Worm (Caenorhabditis elegans): ENCODE measurements around the gene C12D12.1.

C12D12.1 gene

DNA sequence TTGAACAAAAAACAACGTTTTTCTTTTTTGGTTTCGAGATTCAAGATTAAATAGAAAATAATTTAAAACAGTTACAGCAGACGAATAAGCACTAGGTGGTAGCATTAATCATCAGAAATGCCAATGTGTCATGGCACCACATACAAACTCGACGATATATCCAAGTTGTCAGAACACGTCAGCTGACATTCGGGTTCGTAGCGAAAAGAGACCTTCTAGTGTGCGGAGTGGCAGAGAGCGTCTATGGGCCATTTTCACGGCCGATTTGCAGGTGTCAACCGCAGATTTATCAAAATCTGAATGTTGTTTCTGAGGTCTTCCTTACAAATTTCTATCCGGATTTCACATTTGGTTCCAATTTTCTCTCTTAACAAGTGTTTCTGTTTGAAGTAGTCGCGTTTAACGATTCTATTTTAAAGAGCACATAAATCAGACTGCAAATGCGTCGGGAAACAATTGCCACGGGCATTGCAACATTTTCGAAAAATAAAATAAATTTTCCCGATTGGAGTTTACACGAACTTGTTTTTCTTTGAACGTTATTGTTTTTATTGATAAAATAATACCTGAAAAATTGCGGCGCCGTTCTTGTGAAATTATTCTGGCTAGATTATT is 10.9 kb upstream of the C12D12.1 start:
- TF ChIP-seq lin-39 (tag; optimal IDR thresholded peaks at IDR 0.05): peak; percentile 12
- peak; percentile 24 for TF ChIP-seq egl-5 (tag; optimal IDR thresholded peaks at IDR 0.05)
- no peak for TF ChIP-seq nhr-77 (tag; optimal IDR thresholded peaks at IDR 0.05)
- TF ChIP-seq elt-3 (tag; optimal IDR thresholded peaks at IDR 0.05): no peak

DNA sequence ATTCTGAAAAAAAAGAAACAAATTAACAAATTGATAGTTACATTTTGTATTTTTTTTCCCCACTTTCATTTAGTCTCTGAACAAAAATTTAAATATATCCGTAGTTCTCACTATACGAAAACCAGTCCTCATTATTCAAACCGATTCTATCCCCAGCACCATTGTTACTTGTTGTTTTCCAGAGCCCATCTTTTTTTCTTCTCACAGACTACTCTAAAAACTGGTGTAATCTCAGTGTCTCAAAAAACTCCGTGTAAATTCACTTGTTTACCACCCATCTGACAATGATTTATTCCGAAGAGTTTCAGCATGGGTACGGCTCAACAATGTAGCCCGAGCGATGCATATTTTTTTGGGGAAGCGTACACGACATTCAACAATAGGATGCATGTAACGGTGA is 10.1 kb upstream of the C12D12.1 start, which contains the start of gene C12D12.3:
Gene C12D12.3 (plus strand): TSS at position 301 of the 400 bp plus-strand sequence.
- no peak for TF ChIP-seq fkh-2 (tag; optimal IDR thresholded peaks at IDR 0.05)
- TF ChIP-seq pha-4 (tag; optimal IDR thresholded peaks at IDR 0.05): no peak
- TF ChIP-seq daf-12 (tag; optimal IDR thresholded peaks at IDR 0.05): no peak
- TF ChIP-seq nhr-67 (tag; optimal IDR thresholded peaks at IDR 0.05): no peak
- TF ChIP-seq nhr-237 (tag; optimal IDR thresholded peaks at IDR 0.05): no peak
- no peak for TF ChIP-seq nhr-77 (tag; optimal IDR thresholded peaks at IDR 0.05)
- no peak for TF ChIP-seq lin-39 (tag; optimal IDR thresholded peaks at IDR 0.05)
- no peak for TF ChIP-seq elt-1 (tag; optimal IDR thresholded peaks at IDR 0.05)
- TF ChIP-seq mml-1 (tag; optimal IDR thresholded peaks at IDR 0.05): no peak
- TF ChIP-seq jun-1 (tag; optimal IDR thresholded peaks at IDR 0.05): no peak
- no peak for TF ChIP-seq fkh-10 (GFP tag; optimal IDR thresholded peaks at IDR 0.05)

DNA sequence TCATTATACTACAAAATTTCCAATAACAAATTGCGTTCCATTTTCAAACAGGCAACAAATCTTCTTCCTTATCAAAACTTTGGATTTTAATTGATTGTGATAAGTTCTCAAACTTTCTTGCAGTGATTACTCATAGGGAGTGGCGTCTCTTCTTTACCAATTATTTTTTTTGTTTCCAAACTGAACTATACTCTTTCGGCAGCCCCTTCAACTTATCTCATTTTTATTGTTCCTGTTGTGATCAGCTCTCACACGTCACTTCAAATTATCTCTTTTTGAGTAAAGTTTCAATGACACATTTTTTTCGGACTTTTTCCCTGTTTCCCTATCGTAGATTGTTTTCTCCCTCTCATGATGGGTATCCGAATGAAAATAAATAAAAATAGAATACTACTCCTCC is 6.6 kb upstream of the C12D12.1 start:
- TF ChIP-seq sea-2 (GFP tag; optimal IDR thresholded peaks at IDR 0.05): no peak
- no peak for TF ChIP-seq skn-1 (tag; optimal IDR thresholded peaks at IDR 0.05)
- no peak for TF ChIP-seq nhr-28 (tag; optimal IDR thresholded peaks at IDR 0.05)
- TF ChIP-seq mdl-1 (tag; optimal IDR thresholded peaks at IDR 0.05): no peak
- TF ChIP-seq snpc-4 (tag; optimal IDR thresholded peaks at IDR 0.05): no peak
- TF ChIP-seq elt-2 (tag; optimal IDR thresholded peaks at IDR 0.05): no peak
- no peak for TF ChIP-seq ama-1 (optimal IDR thresholded peaks at IDR 0.05)
- no peak for TF ChIP-seq ceh-28 (tag; optimal IDR thresholded peaks at IDR 0.05)
- no peak for TF ChIP-seq ztf-11 (tag; optimal IDR thresholded peaks at IDR 0.05)
- TF ChIP-seq jun-1 (tag; optimal IDR thresholded peaks at IDR 0.05): no peak
- no peak for TF ChIP-seq ZK546.5 (tag; optimal IDR thresholded peaks at IDR 0.05)
- no peak for TF ChIP-seq fos-1 (tag; optimal IDR thresholded peaks at IDR 0.05)

DNA sequence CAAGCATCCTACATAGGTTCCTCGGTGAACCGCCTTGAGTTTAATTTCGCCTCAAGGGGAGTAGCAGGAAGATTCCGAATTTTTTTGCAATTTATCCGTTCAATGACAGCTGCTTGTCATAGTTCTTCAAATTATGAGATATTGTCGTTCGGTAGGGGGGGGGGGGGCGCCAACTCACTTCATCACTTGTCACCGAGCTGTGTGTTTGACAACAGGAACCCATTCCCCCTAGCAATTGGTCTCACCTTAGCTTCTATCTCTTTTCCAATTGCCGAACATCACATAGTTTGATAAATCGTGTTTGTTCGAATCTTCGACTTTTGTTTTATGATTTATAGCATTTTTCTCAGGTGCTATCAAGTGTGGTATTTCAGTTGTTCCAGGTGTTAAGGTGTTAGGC is 4.4 kb upstream of the C12D12.1 start:
- no peak for TF ChIP-seq nfya-1 (tag; optimal IDR thresholded peaks at IDR 0.05; ENCODE audit: insufficient read depth)
- TF ChIP-seq nhr-43 (tag; optimal IDR thresholded peaks at IDR 0.05; ENCODE audit: poor library complexity, severe bottlenecking): no peak
- TF ChIP-seq elt-3 (tag; optimal IDR thresholded peaks at IDR 0.05): no peak
- peak; percentile 1 for TF ChIP-seq unc-62 (GFP tag; optimal IDR thresholded peaks at IDR 0.05)
- TF ChIP-seq nhr-76 (tag; optimal IDR thresholded peaks at IDR 0.05): no peak
- TF ChIP-seq egl-5 (tag; optimal IDR thresholded peaks at IDR 0.05): peak; percentile 38
- TF ChIP-seq zag-1 (tag; optimal IDR thresholded peaks at IDR 0.05): no peak
- no peak for TF ChIP-seq ceh-82 (tag; optimal IDR thresholded peaks at IDR 0.05)
- no peak for TF ChIP-seq elt-1 (tag; optimal IDR thresholded peaks at IDR 0.05)
- no peak for TF ChIP-seq tbx-2 (tag; optimal IDR thresholded peaks at IDR 0.05)
- no peak for TF ChIP-seq nhr-12 (tag; optimal IDR thresholded peaks at IDR 0.05)

DNA sequence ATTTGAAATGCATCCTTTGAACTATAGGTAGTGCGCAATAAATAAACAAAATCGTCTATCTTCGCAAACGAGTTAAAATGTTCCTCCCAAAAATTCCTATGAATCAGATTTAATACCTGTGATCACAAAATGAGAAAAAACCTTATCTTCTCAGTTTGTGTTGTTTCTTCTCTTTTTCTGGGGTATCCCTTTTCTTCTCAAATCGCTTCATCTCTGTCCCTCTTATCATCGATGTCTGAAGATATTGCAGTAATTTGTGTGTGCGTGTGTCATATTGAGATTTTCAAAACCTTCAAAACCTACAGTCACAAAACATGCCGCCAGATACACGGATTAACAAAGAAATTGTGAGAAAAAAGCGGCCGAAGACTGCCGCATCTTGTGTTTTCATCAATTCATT is 3.3 kb upstream of the C12D12.1 start, which contains the start of gene glt-1:
Gene glt-1 (plus strand): TSS at position 251 of the 400 bp plus-strand sequence.
- TF ChIP-seq egl-5 (tag; optimal IDR thresholded peaks at IDR 0.05) (no peak), nhr-23 (tag; optimal IDR thresholded peaks at IDR 0.05) (peak; percentile 39)

DNA sequence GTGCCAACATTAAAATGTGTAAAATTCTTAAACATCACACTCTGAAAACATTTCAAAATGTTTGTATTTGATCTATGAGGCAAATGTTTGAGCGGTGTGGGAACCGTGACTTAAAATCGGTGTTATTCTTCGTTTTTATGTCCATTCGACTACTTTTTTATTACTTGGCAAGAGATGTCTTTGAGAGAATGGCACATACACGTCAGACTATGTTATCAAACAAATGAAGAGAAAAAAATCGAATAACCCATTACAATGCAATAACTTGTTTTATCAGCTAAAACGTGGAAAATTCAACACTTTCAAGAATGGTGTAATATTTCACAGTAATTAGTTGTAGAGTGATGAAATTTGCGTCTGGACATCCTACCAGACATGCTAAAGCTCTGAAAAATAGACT is 814 bp downstream of the C12D12.1 start:
- TF ChIP-seq elt-1 (tag; optimal IDR thresholded peaks at IDR 0.05) (no peak), jun-1 (tag; optimal IDR thresholded peaks at IDR 0.05) (peak; percentile 14), elt-2 (tag; optimal IDR thresholded peaks at IDR 0.05) (peak; percentile 72), pqm-1 (tag; optimal IDR thresholded peaks at IDR 0.05) (peak; percentile 59)

All from whole organism, L3 larva.